Worm (Caenorhabditis elegans): ENCODE data around the gene try-4.

try-4 gene

DNA sequence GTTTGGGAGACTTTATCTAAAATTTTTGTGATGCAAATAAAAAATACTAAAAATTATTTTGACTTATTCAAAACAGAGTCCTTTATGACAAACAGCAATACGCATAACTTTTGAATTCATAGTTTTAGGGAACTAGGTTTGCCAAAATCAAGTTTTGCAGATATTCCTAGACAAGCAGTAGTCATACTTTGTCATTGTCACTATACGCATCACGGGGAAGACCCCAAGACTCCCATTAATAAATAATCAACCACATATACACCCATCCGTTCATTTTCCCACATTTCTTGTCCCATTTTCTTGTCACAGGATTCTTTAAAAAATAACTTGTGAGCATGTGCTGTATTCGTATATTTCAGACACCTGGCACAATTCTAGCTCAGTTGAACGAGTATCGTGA lies 46.5 kb downstream of the try-4 start, which contains the start of gene Y44A6D.7:
Y44A6D.7 (plus strand) TSS at position 301 of the 400 bp plus-strand sequence.
- no peak for TF ChIP-seq unc-62 (GFP tag; optimal IDR thresholded peaks at IDR 0.05)

DNA sequence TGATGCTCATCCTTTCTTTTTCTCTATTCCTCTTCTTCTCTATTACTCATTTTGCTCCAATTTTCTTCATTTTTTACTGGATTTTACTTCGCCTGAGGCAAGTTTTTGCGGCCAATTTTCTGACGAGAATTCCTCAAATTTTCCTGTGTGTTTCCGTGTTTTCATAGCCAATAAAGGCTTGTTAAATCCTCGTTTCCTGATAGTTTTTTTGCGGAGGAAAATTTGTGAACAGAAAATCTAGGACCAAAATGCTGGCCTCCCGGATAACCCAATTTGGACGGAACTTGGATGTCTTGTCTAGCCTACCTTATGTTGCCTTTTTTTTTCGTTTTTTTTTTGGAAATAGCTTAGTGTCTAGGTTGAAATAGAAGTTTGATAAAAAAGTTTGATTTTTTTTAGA lies 47.3 kb downstream of the try-4 start:
- TF ChIP-seq unc-62 (GFP tag; optimal IDR thresholded peaks at IDR 0.05): no peak

All from whole organism, dauer.